Worm (Caenorhabditis elegans): Measurements from ENCODE around the gene gskl-1.

DNA sequence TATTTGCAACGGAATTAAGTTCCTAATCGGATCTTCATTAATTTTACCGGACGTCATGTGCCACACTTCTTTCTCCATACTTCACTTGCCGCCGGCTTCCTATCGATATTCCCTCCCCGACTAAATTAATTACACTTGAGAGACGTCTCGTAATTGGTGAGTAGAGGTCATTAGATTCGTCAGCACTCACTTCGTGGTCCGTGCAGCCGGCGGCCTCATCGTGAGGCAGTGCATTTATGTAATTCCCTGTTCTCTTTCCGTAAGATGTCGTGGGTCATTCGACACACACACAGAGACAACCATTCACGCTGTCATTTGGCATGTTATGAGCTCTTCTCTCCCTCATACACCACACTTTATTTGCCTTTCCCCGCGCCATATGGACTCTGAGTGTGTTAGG, 43.2 kb downstream of the gskl-1 start:
- no peak for TF ChIP-seq mec-3 (tag; optimal IDR thresholded peaks at IDR 0.05; ENCODE audit: borderline replicate concordance)
- no peak for TF ChIP-seq rnt-1 (tag; optimal IDR thresholded peaks at IDR 0.05)
- TF ChIP-seq dve-1 (tag; optimal IDR thresholded peaks at IDR 0.05): no peak
- no peak for TF ChIP-seq tbx-7 (tag; optimal IDR thresholded peaks at IDR 0.05)
- no peak for TF ChIP-seq syd-9 (tag; optimal IDR thresholded peaks at IDR 0.05)
- TF ChIP-seq nfya-1 (tag; optimal IDR thresholded peaks at IDR 0.05): no peak
- no peak for TF ChIP-seq pqm-1 (tag; optimal IDR thresholded peaks at IDR 0.05)
- no peak for TF ChIP-seq pha-4 (tag; optimal IDR thresholded peaks at IDR 0.05)
- TF ChIP-seq ceh-9 (tag; optimal IDR thresholded peaks at IDR 0.05): no peak
- peak; percentile 66 for TF ChIP-seq ceh-14 (tag; optimal IDR thresholded peaks at IDR 0.05)
- TF ChIP-seq lin-11 (tag; optimal IDR thresholded peaks at IDR 0.05): no peak
- no peak for TF ChIP-seq Y22D7AL.16 (tag; optimal IDR thresholded peaks at IDR 0.05)
- no peak for TF ChIP-seq sox-4 (tag; optimal IDR thresholded peaks at IDR 0.05)
- TF ChIP-seq unc-55 (GFP tag; optimal IDR thresholded peaks at IDR 0.05): no peak

All from whole organism, late embryonic.